Worm (Caenorhabditis elegans) whole organism, L1 larva: ENCODE results near the gene pxn-1.
A peak's percentile ranks its signal among the peaks of the same experiment; 100 is the strongest.

Experiments used
- blmp-1 ChIP-seq: fragments of 150-350 bp; optimal IDR thresholded peaks from 2 replicates; lab custom pipeline; 2014; ENCODE audit warnings: missing biosample characterization, missing genetic modification characterization
- elt-2 ChIP-seq: sonication (generic microtip); optimal IDR thresholded peaks from 2 replicates; lab custom pipeline; 2016; ENCODE audit warnings: missing genetic modification characterization, mild to moderate bottlenecking, inconsistent platforms, missing compliant biosample characterization, missing genetic modification reagents
- fkh-4 ChIP-seq: sonication (generic microtip); optimal IDR thresholded peaks from 2 replicates; lab custom pipeline; 2016; ENCODE audit warnings: missing compliant biosample characterization, missing genetic modification characterization, borderline replicate concordance
- grh-1 ChIP-seq: fragments of 200-800 bp; sonication (Bioruptor generic); IDR thresholded peaks from 2 replicates; pipeline ENCODE4 v1.3.6; 2022; ENCODE audit warnings: missing genetic modification reagents, missing genetic modification characterization, missing compliant biosample characterization
- hlh-17 ChIP-seq: fragments of 200-800 bp; sonication (Bioruptor generic); optimal IDR thresholded peaks from 2 replicates; lab custom pipeline; 2018; ENCODE audit warnings: missing genetic modification characterization, mild to moderate bottlenecking, missing compliant biosample characterization, moderate library complexity, borderline replicate concordance
- jun-1 ChIP-seq: fragments of 150-350 bp; optimal IDR thresholded peaks from 2 replicates; lab custom pipeline; 2014; ENCODE audit warnings: missing biosample characterization, missing genetic modification reagents, missing genetic modification characterization
- mef-2 ChIP-seq: fragments of 150-350 bp; optimal IDR thresholded peaks from 2 replicates; lab custom pipeline; 2014; ENCODE audit warnings: missing biosample characterization, missing genetic modification characterization
- nhr-12 ChIP-seq: sonication (generic microtip); optimal IDR thresholded peaks from 2 replicates; lab custom pipeline; 2017; ENCODE audit warnings: missing biosample characterization, missing genetic modification characterization
- nhr-28 ChIP-seq: fragments of 150-350 bp; optimal IDR thresholded peaks from 2 replicates; lab custom pipeline; 2014; ENCODE audit warnings: missing biosample characterization, missing genetic modification characterization
- nhr-77 ChIP-seq: fragments of 150-350 bp; optimal IDR thresholded peaks from 2 replicates; lab custom pipeline; 2014; ENCODE audit warnings: missing biosample characterization, missing genetic modification characterization
- tbx-2 ChIP-seq: sonication (generic microtip); optimal IDR thresholded peaks from 2 replicates; lab custom pipeline; 2016; ENCODE audit warnings: missing genetic modification characterization, missing compliant biosample characterization
- unc-130 ChIP-seq: fragments of 150-350 bp; optimal IDR thresholded peaks from 2 replicates; lab custom pipeline; 2017; ENCODE audit warnings: missing biosample characterization, missing genetic modification characterization, inconsistent platforms
- unc-62 ChIP-seq: fragments of 150-350 bp; optimal IDR thresholded peaks from 2 replicates; lab custom pipeline; 2014; ENCODE audit warnings: missing biosample characterization, missing genetic modification reagents, missing genetic modification characterization
- xbp-1 ChIP-seq: sonication (generic microtip); optimal IDR thresholded peaks from 2 replicates; lab custom pipeline; 2016; ENCODE audit warnings: missing genetic modification characterization, missing compliant biosample characterization

Gene pxn-1

DNA sequence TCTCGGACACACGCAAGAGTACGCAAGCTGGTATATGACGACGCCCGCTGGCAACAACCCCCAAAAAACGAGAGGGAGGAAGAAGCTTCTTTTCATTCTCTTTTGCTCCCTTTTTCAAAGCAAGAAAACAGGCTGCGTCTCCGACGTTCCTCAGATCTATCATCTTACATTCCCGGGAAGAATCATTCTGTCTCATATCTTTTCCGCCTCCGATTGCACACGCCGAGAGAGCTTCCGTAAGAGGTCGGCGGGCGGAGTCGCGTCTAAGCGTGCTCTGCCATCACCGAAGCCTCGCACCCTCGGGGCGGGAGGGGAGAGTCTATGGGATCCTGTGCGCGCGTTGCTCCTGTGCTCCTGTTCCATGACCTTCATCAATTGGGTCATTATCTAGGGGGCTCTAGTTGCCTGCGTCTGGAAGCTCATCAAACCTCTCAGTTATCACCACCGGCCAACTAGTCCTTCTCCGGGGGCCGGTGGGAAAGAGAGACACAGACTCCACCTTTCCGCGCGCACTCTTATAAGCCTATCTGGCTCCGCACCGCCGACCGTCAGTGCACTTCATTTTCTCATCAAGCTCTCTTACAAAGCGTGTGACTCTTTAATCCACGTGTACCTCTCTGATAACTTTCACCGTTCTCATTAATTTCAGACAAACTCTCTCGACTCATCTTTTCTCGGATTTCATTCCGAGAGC, 51.0 kb downstream of the pxn-1 start, which contains the start of the genes slc-17.8 and asns-1:
Gene slc-17.8, minus strand, starts transcription at position 51 of the 694 bp plus-strand sequence.
Gene asns-1, plus strand, starts transcription at position 644 of the 694 bp plus-strand sequence.
- TF ChIP-seq mef-2 (tag; lab: Kevin White, UChicago): no peak
- no peak for TF ChIP-seq elt-2
- TF ChIP-seq unc-130 (tag; lab: Kevin White, UChicago): no peak
- no peak for TF ChIP-seq blmp-1
- no peak for TF ChIP-seq fkh-4 (tag; lab: Kevin White, UChicago)
- TF ChIP-seq unc-62 (GFP tag; lab: Kevin White, UChicago): no peak
- no peak for TF ChIP-seq xbp-1 (tag; lab: Kevin White, UChicago)
- no peak for TF ChIP-seq hlh-17 (GFP tag; lab: Kevin White, UChicago)
- no peak for TF ChIP-seq jun-1 (tag; lab: Kevin White, UChicago)
- no peak for TF ChIP-seq grh-1 (GFP tag; lab: Robert Waterston, UW)
- no peak for TF ChIP-seq nhr-28

DNA sequence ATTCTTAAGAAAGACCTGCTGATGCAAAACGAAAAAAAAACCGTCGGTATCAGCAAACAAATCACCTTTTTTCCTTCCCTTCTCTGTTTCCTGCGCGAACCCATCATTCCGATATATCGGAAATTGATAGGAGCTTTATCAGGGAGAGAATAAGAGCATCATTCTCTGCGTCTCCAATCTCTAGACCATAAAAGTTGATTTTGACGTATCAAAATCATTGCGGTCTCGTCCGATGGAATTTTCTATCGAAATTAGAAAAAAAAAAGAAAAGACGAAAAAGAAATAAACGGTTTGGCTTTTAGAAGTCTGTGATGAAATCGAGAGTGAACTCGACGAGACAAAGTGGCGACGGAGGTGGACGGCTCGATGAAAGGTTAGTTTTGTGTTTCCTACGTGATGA, 54.3 kb downstream of the pxn-1 start, which contains the start of gene stdh-4:
Gene stdh-4, plus strand, starts transcription at position 301 of the 400 bp plus-strand sequence.
- peak; percentile 0 for TF ChIP-seq tbx-2 (tag; lab: Kevin White, UChicago)
- no peak for TF ChIP-seq nhr-12 (tag; lab: Kevin White, UChicago)
- peak; percentile 11 for TF ChIP-seq nhr-77
